Fruit fly (Drosophila melanogaster): ENCODE data around the gene RpL7-like.

Gene RpL7-like

DNA sequence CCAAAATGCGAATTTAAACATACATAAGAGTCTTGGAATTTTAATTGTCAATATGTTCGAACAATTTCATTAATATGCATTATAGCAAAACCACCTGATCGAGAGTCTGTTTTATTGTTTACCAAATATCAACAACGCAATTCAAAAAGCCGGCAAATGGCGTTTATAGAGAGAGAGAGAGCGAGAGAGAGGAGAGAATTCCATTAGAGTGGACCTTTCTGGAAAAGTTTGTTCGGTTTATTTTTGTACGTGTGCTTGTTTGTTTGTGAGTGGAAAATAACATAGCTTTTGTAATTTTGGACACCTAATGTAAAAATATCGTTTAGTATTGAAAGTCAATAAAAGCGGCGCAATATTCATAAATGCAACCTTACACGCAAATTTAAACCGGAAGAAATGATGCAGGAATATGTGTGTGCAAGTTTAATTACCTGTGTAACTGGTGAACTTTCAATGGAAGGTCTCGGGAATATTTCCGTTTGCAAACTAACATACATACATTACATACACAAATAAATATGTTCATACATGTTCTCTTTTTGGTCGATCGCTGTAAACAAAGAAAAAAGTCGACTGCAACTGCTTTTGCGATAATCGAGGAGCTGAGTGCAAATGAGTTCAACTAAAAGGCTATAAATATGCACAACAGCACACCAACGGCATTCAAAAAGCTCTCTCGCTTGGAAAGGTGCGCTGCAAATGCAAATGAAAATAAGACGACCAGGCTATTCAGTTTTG is 11.3 kb upstream of the RpL7-like start, which contains the start of gene CG6785 (continued):
- TF ChIP-seq CG1832 (GFP tag; optimal IDR thresholded peaks at IDR 0.05) (no peak), CG8388 (GFP tag; optimal IDR thresholded peaks at IDR 0.05) (peak; percentile 72), CG5953 (GFP tag; IDR thresholded peaks at IDR 0.05) (peak; percentile 68; the same call in 1 of the 2 replicates), CG31224 (GFP tag; IDR thresholded peaks at IDR 0.05) (no peak), luna (GFP tag; optimal IDR thresholded peaks at IDR 0.05) (peak; percentile 28), gce (GFP tag; IDR thresholded peaks at IDR 0.05) (peak; percentile 68; the same call in 1 of the 3 replicates), CG17612 (GFP tag; IDR thresholded peaks at IDR 0.05) (no peak), cwo (GFP tag; optimal IDR thresholded peaks at IDR 0.05) (peak; percentile 60), tll (GFP tag; optimal IDR thresholded peaks at IDR 0.05) (no peak), Dip2 (GFP tag; IDR thresholded peaks at IDR 0.05) (no peak), CTCF (GFP tag; optimal IDR thresholded peaks at IDR 0.05) (peak; percentile 55), Oli (tag; optimal IDR thresholded peaks at IDR 0.05) (peak; percentile 65), pros (GFP tag; optimal IDR thresholded peaks at IDR 0.05) (no peak), bbx (GFP tag; IDR thresholded peaks at IDR 0.05; ENCODE audit: partially characterized antibody) (no peak), CG5245 (GFP tag; optimal IDR thresholded peaks at IDR 0.05) (peak; percentile 58), schlank (tag; optimal IDR thresholded peaks at IDR 0.05) (peak; percentile 84), Camta (GFP tag; optimal IDR thresholded peaks at IDR 0.05) (peak; percentile 90), tgo (GFP tag; IDR thresholded peaks at IDR 0.05) (no peak), HHEX (GFP tag; optimal IDR thresholded peaks at IDR 0.05) (peak; percentile 92), Blimp-1 (GFP tag; optimal IDR thresholded peaks at IDR 0.05) (peak; percentile 72), CG34376 (GFP tag; optimal IDR thresholded peaks at IDR 0.05) (peak; percentile 91), dan (GFP tag; IDR thresholded peaks at IDR 0.05) (no peak), CG16863 (GFP tag; optimal IDR thresholded peaks at IDR 0.05) (peak; percentile 77), CG7987 (GFP tag; optimal IDR thresholded peaks at IDR 0.05) (peak; percentile 93), C15 (GFP tag; IDR thresholded peaks at IDR 0.05) (no peak), CG31441 (GFP tag; IDR thresholded peaks at IDR 0.05) (peak; percentile 66), CG15514 (GFP tag; optimal IDR thresholded peaks at IDR 0.05) (peak; percentile 86), Mad (GFP tag; optimal IDR thresholded peaks at IDR 0.05) (peak; percentile 70), CG2678 (tag; optimal IDR thresholded peaks at IDR 0.05) (peak; percentile 86), D19A (tag; optimal IDR thresholded peaks at IDR 0.05) (peak; percentile 67), sim (GFP tag; IDR thresholded peaks at IDR 0.05) (peak; percentile 75), pnt (GFP tag; optimal IDR thresholded peaks at IDR 0.05) (peak; percentile 74), CG17186 (GFP tag; optimal IDR thresholded peaks at IDR 0.05) (peak; percentile 66), CG4617 (GFP tag; optimal IDR thresholded peaks at IDR 0.05; ENCODE audit: borderline replicate concordance) (peak; percentile 49), nom (GFP tag; optimal IDR thresholded peaks at IDR 0.05) (peak; percentile 77), CG13123 (GFP tag; optimal IDR thresholded peaks at IDR 0.05) (peak; percentile 84), CG17385 (GFP tag; optimal IDR thresholded peaks at IDR 0.05) (peak; percentile 83), Mes4 (GFP tag; optimal IDR thresholded peaks at IDR 0.05) (peak; percentile 91), her (GFP tag; optimal IDR thresholded peaks at IDR 0.05) (peak; percentile 91), CG4730 (GFP tag; IDR thresholded peaks at IDR 0.05) (no peak), peb (GFP tag; IDR thresholded peaks at IDR 0.05) (no peak), dati (GFP tag; IDR thresholded peaks at IDR 0.05) (no peak), lab (GFP tag; optimal IDR thresholded peaks at IDR 0.05) (peak; percentile 94), az2 (GFP tag; optimal IDR thresholded peaks at IDR 0.05) (peak; percentile 72), CG4404 (GFP tag; IDR thresholded peaks at IDR 0.05) (no peak), esg (GFP tag; conservative IDR thresholded peaks at IDR 0.05) (no peak), Gsc (GFP tag; IDR thresholded peaks at IDR 0.05) (no peak), wdn (GFP tag; IDR thresholded peaks at IDR 0.05) (peak; percentile 59; the same call in 1 of the 2 replicates), Jarid2 (GFP tag; optimal IDR thresholded peaks at IDR 0.05) (peak; percentile 51), YL-1 (GFP tag; optimal IDR thresholded peaks at IDR 0.05) (peak; percentile 92)

Data from whole organism, embryonic.